Worm (Caenorhabditis elegans) whole organism, L3 larva: ENCODE measurements around the gene dnj-22.

Source experiments
- ZK546.5 ChIP-seq: sonication (generic microtip); optimal IDR thresholded peaks from 2 replicates; lab custom pipeline; 2017; ENCODE audit warnings: missing biosample characterization, missing genetic modification characterization
- aly-2 ChIP-seq: fragments of 150-350 bp; optimal IDR thresholded peaks from 2 replicates; lab custom pipeline; 2014; ENCODE audit warnings: missing biosample characterization, missing genetic modification characterization
- ama-1 ChIP-seq: fragments of 150-350 bp; optimal IDR thresholded peaks from 2 replicates; lab custom pipeline; 2018
- ceh-16 ChIP-seq: sonication (generic microtip); optimal IDR thresholded peaks from 2 replicates; lab custom pipeline; 2017; ENCODE audit warnings: missing biosample characterization, missing genetic modification characterization
- ceh-28 ChIP-seq: fragments of 150-350 bp; optimal IDR thresholded peaks from 2 replicates; lab custom pipeline; 2014; ENCODE audit warnings: missing biosample characterization, missing genetic modification reagents, missing genetic modification characterization
- ceh-82 ChIP-seq: fragments of 150-350 bp; optimal IDR thresholded peaks from 2 replicates; lab custom pipeline; 2014; ENCODE audit warnings: missing biosample characterization, missing genetic modification characterization
- egl-27 ChIP-seq: sonication (generic microtip); optimal IDR thresholded peaks from 4 replicates; lab custom pipeline; 2017; ENCODE audit warnings: missing biosample characterization, missing genetic modification reagents, missing genetic modification characterization
- elt-1 ChIP-seq: fragments of 150-350 bp; optimal IDR thresholded peaks from 2 replicates; lab custom pipeline; 2014; ENCODE audit warnings: missing biosample characterization, missing genetic modification characterization
- elt-2 ChIP-seq: sonication (generic microtip); optimal IDR thresholded peaks from 2 replicates; lab custom pipeline; 2016; ENCODE audit warnings: missing genetic modification reagents, mild to moderate bottlenecking, missing genetic modification characterization, missing compliant biosample characterization
- eor-1 ChIP-seq, 2 experiments: fragments of 150-350 bp; optimal IDR thresholded peaks; 2 replicates each; lab custom pipeline; 2014 to 2018; ENCODE audit warnings: missing biosample characterization in 2 of 2, missing genetic modification characterization in 2 of 2
- fos-1 ChIP-seq: fragments of 150-350 bp; optimal IDR thresholded peaks from 2 replicates; lab custom pipeline; 2014; ENCODE audit warnings: missing biosample characterization, missing genetic modification characterization
- hmg-11 ChIP-seq: sonication (generic microtip); optimal IDR thresholded peaks from 2 replicates; lab custom pipeline; 2016; ENCODE audit warnings: missing genetic modification characterization, missing compliant biosample characterization
- lin-15B ChIP-seq: fragments of 150-350 bp; optimal IDR thresholded peaks from 2 replicates; lab custom pipeline; 2014; ENCODE audit warnings: missing biosample characterization, missing genetic modification characterization
- lin-39 ChIP-seq: fragments of 150-350 bp; optimal IDR thresholded peaks from 2 replicates; lab custom pipeline; 2018; ENCODE audit warnings: missing biosample characterization, missing genetic modification reagents, missing genetic modification characterization
- lsy-12 ChIP-seq: sonication (generic microtip); optimal IDR thresholded peaks from 2 replicates; lab custom pipeline; 2016; ENCODE audit warnings: mild to moderate bottlenecking, missing genetic modification characterization, missing compliant biosample characterization
- mdl-1 ChIP-seq: fragments of 150-350 bp; optimal IDR thresholded peaks from 2 replicates; lab custom pipeline; 2014; ENCODE audit warnings: missing biosample characterization, missing genetic modification characterization
- nfya-1 ChIP-seq: sonication (generic microtip); optimal IDR thresholded peaks from 2 replicates; lab custom pipeline; 2017; ENCODE audit warnings: missing genetic modification characterization, mild to moderate bottlenecking, missing compliant biosample characterization, antibody characterized with exemption, moderate library complexity; ENCODE audit not compliant: insufficient read depth
- nhr-11 ChIP-seq: fragments of 150-350 bp; optimal IDR thresholded peaks from 2 replicates; lab custom pipeline; 2014; ENCODE audit warnings: missing biosample characterization, missing genetic modification characterization
- nhr-12 ChIP-seq: fragments of 150-350 bp; optimal IDR thresholded peaks from 2 replicates; lab custom pipeline; 2014; ENCODE audit warnings: missing biosample characterization, missing genetic modification characterization
- nhr-23 ChIP-seq: fragments of 150-350 bp; optimal IDR thresholded peaks from 2 replicates; lab custom pipeline; 2014; ENCODE audit warnings: missing biosample characterization, missing genetic modification reagents, missing genetic modification characterization
- nhr-237 ChIP-seq: fragments of 150-350 bp; optimal IDR thresholded peaks from 2 replicates; lab custom pipeline; 2014; ENCODE audit warnings: missing biosample characterization, missing genetic modification characterization
- nhr-25 ChIP-seq: sonication (generic microtip); optimal IDR thresholded peaks from 2 replicates; lab custom pipeline; 2017; ENCODE audit warnings: missing biosample characterization, missing genetic modification characterization
- nhr-28 ChIP-seq: fragments of 150-350 bp; optimal IDR thresholded peaks from 2 replicates; lab custom pipeline; 2014; ENCODE audit warnings: missing biosample characterization, missing genetic modification characterization
- nhr-43 ChIP-seq: sonication (generic microtip); optimal IDR thresholded peaks from 2 replicates; lab custom pipeline; 2016; ENCODE audit warnings: mild to moderate bottlenecking, missing genetic modification characterization, missing compliant biosample characterization; ENCODE audit not compliant: poor library complexity, severe bottlenecking
- nhr-67 ChIP-seq: fragments of 150-350 bp; optimal IDR thresholded peaks from 2 replicates; lab custom pipeline; 2014; ENCODE audit warnings: missing biosample characterization, missing genetic modification characterization
- nhr-76 ChIP-seq: fragments of 150-350 bp; sonication (generic microtip); optimal IDR thresholded peaks from 5 replicates; lab custom pipeline; 2014; ENCODE audit warnings: missing biosample characterization, missing genetic modification characterization
- nhr-77 ChIP-seq: fragments of 150-350 bp; optimal IDR thresholded peaks from 2 replicates; lab custom pipeline; 2014; ENCODE audit warnings: missing biosample characterization, missing genetic modification characterization
- pha-4 ChIP-seq: fragments of 150-350 bp; optimal IDR thresholded peaks from 2 replicates; lab custom pipeline; 2014; ENCODE audit warnings: missing biosample characterization, missing genetic modification reagents, missing genetic modification characterization
- pqm-1 ChIP-seq: fragments of 150-350 bp; optimal IDR thresholded peaks from 2 replicates; lab custom pipeline; 2017; ENCODE audit warnings: missing biosample characterization, missing genetic modification characterization, inconsistent platforms
- skn-1 ChIP-seq: fragments of 150-350 bp; optimal IDR thresholded peaks from 2 replicates; lab custom pipeline; 2014; ENCODE audit warnings: missing biosample characterization, missing genetic modification characterization
- snpc-4 ChIP-seq: fragments of 150-350 bp; optimal IDR thresholded peaks from 2 replicates; lab custom pipeline; 2014; ENCODE audit warnings: missing biosample characterization, missing genetic modification characterization
- unc-39 ChIP-seq: sonication (generic microtip); optimal IDR thresholded peaks from 4 replicates; lab custom pipeline; 2017; ENCODE audit warnings: missing biosample characterization, missing genetic modification characterization
- unc-62 ChIP-seq: fragments of 150-350 bp; sonication (generic microtip); optimal IDR thresholded peaks from 4 replicates; lab custom pipeline; 2014; ENCODE audit warnings: missing biosample characterization, missing genetic modification reagents, missing genetic modification characterization
- zag-1 ChIP-seq: fragments of 150-350 bp; optimal IDR thresholded peaks from 2 replicates; lab custom pipeline; 2014; ENCODE audit warnings: missing biosample characterization, missing genetic modification characterization
- ztf-11 ChIP-seq: fragments of 150-350 bp; optimal IDR thresholded peaks from 2 replicates; lab custom pipeline; 2014; ENCODE audit warnings: missing biosample characterization, missing genetic modification characterization
- ztf-4 ChIP-seq: fragments of 150-350 bp; optimal IDR thresholded peaks from 2 replicates; lab custom pipeline; 2014; ENCODE audit warnings: missing biosample characterization, missing genetic modification characterization

Gene dnj-22

DNA sequence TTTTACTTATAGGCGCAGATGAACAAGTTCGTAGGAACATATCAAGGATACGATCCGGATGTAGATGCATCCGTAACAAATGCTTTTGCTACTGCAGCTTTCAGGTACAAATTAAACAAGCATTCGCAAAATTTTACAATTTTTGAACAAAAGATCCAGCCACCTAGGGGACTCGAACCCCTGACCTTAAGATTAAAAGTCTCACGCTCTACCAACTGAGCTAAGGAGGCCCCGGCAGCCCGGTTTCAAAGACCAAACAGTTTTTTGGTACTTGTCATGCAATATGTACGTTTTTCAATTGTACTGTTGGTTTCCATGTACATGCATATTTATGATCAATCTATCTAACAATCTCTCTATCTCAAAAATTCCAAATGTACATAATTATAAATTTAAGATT, 37.5 kb upstream of the dnj-22 start:
- TF ChIP-seq ceh-16 (tag; lab: Kevin White, UChicago) (no peak), ceh-82 (tag; lab: Kevin White, UChicago) (no peak), ztf-11 (no peak), ceh-28 (tag; lab: Kevin White, UChicago) (no peak), fos-1 (tag; lab: Kevin White, UChicago) (no peak), lsy-12 (tag; lab: Kevin White, UChicago) (no peak), egl-27 (tag; lab: Kevin White, UChicago) (no peak), hmg-11 (tag; lab: Kevin White, UChicago) (no peak), nhr-43 (tag; lab: Kevin White, UChicago) (no peak), nhr-11 (no peak), nhr-237 (no peak), elt-1 (tag; lab: Kevin White, UChicago) (no peak), snpc-4 (tag; lab: Kevin White, UChicago) (no peak), skn-1 (no peak), mdl-1 (tag; lab: Kevin White, UChicago) (no peak), nhr-67 (tag; lab: Kevin White, UChicago) (no peak), lin-15B (tag; lab: Kevin White, UChicago) (no peak), pqm-1 (no peak), nfya-1 (no peak)

ce11 chrV:8495965-8496364, 34.0 kb upstream of the dnj-22 start:
- TF ChIP-seq pqm-1 (no peak), ztf-4 (tag; lab: Kevin White, UChicago) (no peak), elt-2 (tag; lab: Kevin White, UChicago) (peak; percentile 22), ZK546.5 (tag; lab: Kevin White, UChicago) (no peak), snpc-4 (tag; lab: Kevin White, UChicago) (peak; percentile 4), nhr-12 (tag; lab: Kevin White, UChicago) (no peak), pha-4 (tag; lab: Kevin White, UChicago) (no peak), hmg-11 (tag; lab: Kevin White, UChicago) (no peak), aly-2 (tag; lab: Kevin White, UChicago) (no peak)

DNA sequence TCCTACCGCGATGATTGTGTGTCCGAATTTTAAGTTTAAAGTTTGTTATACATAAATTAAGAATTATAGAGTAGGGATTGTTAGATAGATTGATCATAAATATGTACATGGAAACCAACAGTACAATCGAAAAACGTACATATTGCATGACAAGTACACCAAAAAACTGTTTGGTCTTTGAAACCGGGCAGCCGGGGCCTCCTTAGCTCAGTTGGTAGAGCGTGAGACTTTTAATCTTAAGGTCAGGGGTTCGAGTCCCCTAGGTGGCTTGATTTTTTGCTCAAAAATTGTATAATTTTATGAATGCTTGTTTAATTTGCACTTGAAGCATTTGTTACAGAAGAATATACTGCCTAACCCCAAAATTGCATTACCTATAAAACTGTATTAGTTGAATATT, 33.2 kb upstream of the dnj-22 start:
- TF ChIP-seq nhr-77: no peak
- TF ChIP-seq snpc-4 (tag; lab: Kevin White, UChicago): no peak
- TF ChIP-seq nhr-237: no peak
- no peak for TF ChIP-seq unc-39
- TF ChIP-seq unc-62: no peak
- TF ChIP-seq pqm-1: no peak
- no peak for TF ChIP-seq nhr-25 (tag; lab: Kevin White, UChicago)
- no peak for TF ChIP-seq eor-1 (tag; optimal IDR thresholded peaks at IDR 0.05; lab: Kevin White, UChicago)
- TF ChIP-seq nhr-76 (tag; lab: Kevin White, UChicago): no peak
- no peak for TF ChIP-seq ztf-11
- TF ChIP-seq ZK546.5 (tag; lab: Kevin White, UChicago): no peak
- TF ChIP-seq ama-1 (lab: Kevin White, UChicago): no peak
- TF ChIP-seq zag-1: no peak
- no peak for TF ChIP-seq hmg-11 (tag; lab: Kevin White, UChicago)
- no peak for TF ChIP-seq pha-4 (tag; lab: Kevin White, UChicago)
- TF ChIP-seq, all 47 proteins: peak for 0

DNA sequence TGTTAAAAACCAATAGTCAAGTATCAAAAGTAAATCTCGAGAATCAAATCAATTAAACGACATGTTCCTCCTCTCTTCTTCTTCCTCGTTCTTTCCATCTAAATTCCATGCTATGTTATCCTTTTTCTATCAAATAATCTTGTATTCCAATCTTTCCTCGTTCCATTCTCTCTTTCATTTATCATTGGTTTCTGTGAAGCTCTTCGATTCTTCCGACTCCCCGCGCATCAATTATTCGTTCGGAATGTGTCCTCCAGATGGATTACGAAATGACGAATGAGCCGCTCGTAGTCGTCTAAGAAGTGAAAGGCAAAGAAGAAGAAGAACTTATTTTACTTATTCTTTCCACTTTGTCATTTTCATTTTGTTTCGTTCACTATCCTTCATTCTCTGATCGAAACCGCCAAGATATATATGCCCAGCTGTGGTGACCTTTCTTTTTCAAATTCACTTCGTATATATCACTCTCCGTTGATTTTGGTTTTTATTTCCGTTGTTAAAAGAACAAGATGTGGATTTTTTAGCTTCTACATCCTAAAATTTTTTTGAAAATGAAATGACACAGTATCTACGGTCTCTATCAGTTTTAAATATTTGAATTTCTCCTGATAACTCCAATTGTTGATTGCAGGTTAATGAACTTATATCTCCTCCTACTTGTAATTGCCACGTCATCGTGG, 32.5 kb upstream of the dnj-22 start, which contains the start of gene pxn-1:
Gene pxn-1 (plus strand): TSS at position 630 of the 680 bp plus-strand sequence.
- no peak for TF ChIP-seq ama-1 (lab: Kevin White, UChicago)
- TF ChIP-seq elt-1 (tag; lab: Kevin White, UChicago): peak; percentile 76
- TF ChIP-seq nhr-67 (tag; lab: Kevin White, UChicago): no peak
- no peak for TF ChIP-seq nhr-28 (tag; lab: Kevin White, UChicago)
- TF ChIP-seq unc-62: peak; percentile 55
- no peak for TF ChIP-seq skn-1
- no peak for TF ChIP-seq hmg-11 (tag; lab: Kevin White, UChicago)
- no peak for TF ChIP-seq nhr-77
- TF ChIP-seq nhr-23 (tag; lab: Kevin White, UChicago): no peak
- no peak for TF ChIP-seq nhr-76 (tag; lab: Kevin White, UChicago)
- no peak for TF ChIP-seq eor-1 (tag; optimal IDR thresholded peaks at IDR 0.05; lab: Kevin White, UChicago)
- no peak for TF ChIP-seq nhr-43 (tag; lab: Kevin White, UChicago)
- peak; percentile 78 for TF ChIP-seq lin-39
- no peak for TF ChIP-seq ceh-16 (tag; lab: Kevin White, UChicago)
